Worm (Caenorhabditis elegans): Measurements from ENCODE around the gene aakg-5.

DNA sequence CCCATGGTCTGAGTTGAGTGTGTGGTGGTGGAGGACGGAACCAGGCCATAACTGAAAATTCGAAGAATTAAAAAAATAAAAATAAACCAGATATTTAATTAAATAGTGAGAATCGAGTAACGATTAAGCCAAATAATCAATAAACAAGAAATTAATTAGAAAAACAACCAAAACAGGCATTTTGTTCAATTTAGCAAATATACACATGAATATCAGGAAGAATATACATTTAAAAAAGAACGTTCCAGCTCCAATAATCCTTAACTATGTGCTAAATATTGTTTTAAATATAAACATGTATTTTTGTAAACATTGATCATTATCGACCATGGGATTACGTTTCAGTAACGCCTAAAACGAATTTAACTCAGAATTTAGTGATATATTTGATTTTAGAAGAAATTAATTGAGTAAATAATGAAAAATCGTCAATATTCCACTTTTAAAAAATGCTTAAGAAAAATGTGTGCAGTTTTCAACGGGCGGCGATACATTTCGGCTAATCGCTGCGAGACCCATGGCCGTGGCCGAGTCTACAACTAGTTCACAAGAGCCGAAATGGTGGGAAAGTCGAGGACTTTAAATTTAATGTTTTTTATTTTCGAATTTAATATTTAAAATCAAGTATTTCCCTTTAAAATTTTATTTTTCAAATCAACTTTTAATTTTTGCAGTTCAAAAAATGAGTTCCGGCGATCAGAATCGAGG lies 6.8 kb downstream of the aakg-5 start, which contains the start of the genes R53.4 and psf-1:
- TF ChIP-seq scrt-1 (GFP tag; IDR thresholded peaks at IDR 0.05) (no peak), tbx-37 (GFP tag; conservative IDR thresholded peaks at IDR 0.05) (peak; percentile 57; the same call in 1 of the 2 replicates), tra-4 (tag; optimal IDR thresholded peaks at IDR 0.05) (no peak), ceh-36 (tag; optimal IDR thresholded peaks at IDR 0.05) (no peak), hnd-1 (tag; optimal IDR thresholded peaks at IDR 0.05) (no peak)

Measured in whole organism, early embryonic.